Fruit fly (Drosophila melanogaster) S2 (cell line): ENCODE measurements around the gene CG31955.

Experiments
- CG8478 ChIP-seq: fragments of >200 bp; optimal IDR thresholded peaks from 2 replicates; lab custom pipeline; 2018
- CTCF ChIP-seq, 2 experiments: fragments of >200 bp; optimal IDR thresholded peaks; 2 replicates each; lab custom pipeline; 2018

dm6 chr2L:3692466-3692865, 20.4 kb downstream of the CG31955 start, which contains the start of gene CG16704:
- no peak for TF ChIP-seq CG8478
- no peak for TF ChIP-seq CTCF (optimal IDR thresholded peaks at IDR 0.05; lab: Kevin White, UChicago)
